Fruit fly (Drosophila melanogaster) whole organism, embryonic: ENCODE results near the gene Creld.

Experiments used
- Abd-B ChIP-seq: fragments of 200-800 bp; sonication (Bioruptor generic); optimal IDR thresholded peaks from 2 replicates; lab custom pipeline; 2018; ENCODE audit warnings: missing biosample characterization, mild to moderate bottlenecking, missing genetic modification characterization, moderate library complexity
- Atf-2 ChIP-seq: fragments of 200-800 bp; sonication (Bioruptor generic); optimal IDR thresholded peaks from 2 replicates; lab custom pipeline; 2016; ENCODE audit warnings: missing biosample characterization, missing genetic modification characterization
- C15 ChIP-seq: fragments of 200-800 bp; sonication (Bioruptor generic); IDR thresholded peaks from 3 replicates; pipeline ENCODE4 v1.3.6; 2022; ENCODE audit warnings: missing biosample characterization, missing genetic modification characterization
- CG10366 ChIP-seq: fragments of 200-800 bp; sonication (Bioruptor generic); IDR thresholded peaks from 2 replicates; pipeline ENCODE4 v1.3.6; 2022; ENCODE audit warnings: missing biosample characterization, missing genetic modification characterization
- CG10462 ChIP-seq: fragments of 200-800 bp; sonication (Bioruptor generic); optimal IDR thresholded peaks from 2 replicates; lab custom pipeline; 2016; ENCODE audit warnings: missing biosample characterization, missing genetic modification characterization
- CG12219 ChIP-seq: fragments of 200-800 bp; sonication (Bioruptor generic); optimal IDR thresholded peaks from 3 replicates; lab custom pipeline; 2018; ENCODE audit warnings: missing biosample characterization, mild to moderate bottlenecking, missing genetic modification characterization
- CG12391 ChIP-seq: fragments of 200-800 bp; sonication (Bioruptor generic); optimal IDR thresholded peaks from 3 replicates; lab custom pipeline; 2018; ENCODE audit warnings: missing biosample characterization, mild to moderate bottlenecking, missing genetic modification characterization, moderate library complexity
- CG12659 ChIP-seq: fragments of 200-800 bp; sonication (Bioruptor generic); optimal IDR thresholded peaks from 3 replicates; lab custom pipeline; 2017; ENCODE audit warnings: mild to moderate bottlenecking, missing biosample characterization, missing genetic modification reagents, missing genetic modification characterization
- CG14050 ChIP-seq: fragments of 200-800 bp; sonication (Bioruptor generic); IDR thresholded peaks from 3 replicates; pipeline ENCODE4 v1.3.6; 2022; ENCODE audit warnings: missing biosample characterization, missing genetic modification characterization
- CG15073 ChIP-seq: fragments of 200-800 bp; sonication (Bioruptor generic); optimal IDR thresholded peaks from 2 replicates; lab custom pipeline; 2016; ENCODE audit warnings: missing biosample characterization, missing genetic modification characterization
- CG16813 ChIP-seq: fragments of 200-800 bp; sonication (Bioruptor generic); IDR thresholded peaks from 3 replicates; pipeline ENCODE4 v1.3.6; 2022; ENCODE audit warnings: missing biosample characterization, missing genetic modification characterization; ENCODE audit not compliant: partially characterized antibody
- CG17829 ChIP-seq: fragments of 200-800 bp; optimal IDR thresholded peaks from 2 replicates; lab custom pipeline; 2019; ENCODE audit warnings: missing biosample characterization, mild to moderate bottlenecking, missing genetic modification characterization, moderate library complexity
- CG18011 ChIP-seq: fragments of 200-800 bp; sonication (Bioruptor generic); optimal IDR thresholded peaks from 2 replicates; lab custom pipeline; 2017; ENCODE audit warnings: missing biosample characterization, missing genetic modification characterization, mild to moderate bottlenecking, moderate library complexity, missing genotype
- CG18262 ChIP-seq: fragments of 200-800 bp; optimal IDR thresholded peaks from 3 replicates; lab custom pipeline; 2019; ENCODE audit warnings: missing biosample characterization, mild to moderate bottlenecking, missing genetic modification characterization, moderate library complexity
- CG31441 ChIP-seq: fragments of 200-800 bp; sonication (Bioruptor generic); IDR thresholded peaks from 2 replicates; pipeline ENCODE4 v1.3.6; 2022; ENCODE audit warnings: missing biosample characterization, missing genetic modification characterization
- CG34376 ChIP-seq: fragments of 200-800 bp; sonication (Bioruptor generic); optimal IDR thresholded peaks from 2 replicates; lab custom pipeline; 2018; ENCODE audit warnings: missing biosample characterization, mild to moderate bottlenecking, missing genetic modification characterization
- CG34422 ChIP-seq: fragments of 200-800 bp; sonication (Bioruptor generic); IDR thresholded peaks from 3 replicates; pipeline ENCODE4 v1.3.6; 2022; ENCODE audit warnings: missing biosample characterization, missing genetic modification characterization
- CG3838 ChIP-seq: fragments of 200-800 bp; sonication (Bioruptor generic); optimal IDR thresholded peaks from 3 replicates; lab custom pipeline; 2016; ENCODE audit warnings: missing biosample characterization, missing genetic modification characterization
- CG4282 ChIP-seq: fragments of 200-800 bp; sonication (Bioruptor generic); optimal IDR thresholded peaks from 2 replicates; lab custom pipeline; 2016; ENCODE audit warnings: missing biosample characterization, missing genetic modification characterization
- CG6254 ChIP-seq: fragments of 200-800 bp; sonication (Bioruptor generic); optimal IDR thresholded peaks from 3 replicates; lab custom pipeline; 2017; ENCODE audit warnings: mild to moderate bottlenecking, missing biosample characterization, missing genetic modification reagents, missing genetic modification characterization
- CG7357 ChIP-seq: fragments of 200-800 bp; sonication (Bioruptor generic); IDR thresholded peaks from 3 replicates; pipeline ENCODE4 v1.3.6; 2022; ENCODE audit warnings: missing biosample characterization, missing genetic modification characterization
- CG7786 ChIP-seq: fragments of 200-800 bp; sonication (Bioruptor generic); optimal IDR thresholded peaks from 2 replicates; lab custom pipeline; 2016; ENCODE audit warnings: missing biosample characterization, missing genetic modification characterization
- Deaf1 ChIP-seq: fragments of 200-800 bp; optimal IDR thresholded peaks from 3 replicates; lab custom pipeline; 2019; ENCODE audit warnings: missing biosample characterization, mild to moderate bottlenecking, missing genetic modification characterization, moderate library complexity
- Dfd ChIP-seq, 2 experiments: fragments of >200 bp; optimal IDR thresholded peaks; 2 replicates each; lab custom pipeline; 2017; ENCODE audit warnings: missing biosample characterization in 2 of 2, missing genetic modification characterization in 2 of 2
- Doc2 ChIP-seq: fragments of 200-800 bp; sonication (Bioruptor generic); IDR thresholded peaks from 2 replicates; pipeline ENCODE4 v1.3.6; 2022; ENCODE audit warnings: missing biosample characterization, missing genetic modification characterization
- Ets65A ChIP-seq: fragments of 200-800 bp; sonication (Bioruptor generic); peaks from one replicate; lab custom pipeline; 2016; ENCODE audit warnings: missing biosample characterization, missing genetic modification characterization
- Gsc ChIP-seq: fragments of 200-800 bp; sonication (Bioruptor generic); IDR thresholded peaks from 2 replicates; pipeline ENCODE4 v1.3.6; 2022; ENCODE audit warnings: missing biosample characterization, missing genetic modification characterization
- Hr78 ChIP-seq, 2 experiments: fragments of 200-800 bp in 1 of 2; fragments of >200 bp in 1 of 2; sonication (Bioruptor generic) in 1 of 2; optimal IDR thresholded peaks; 2 replicates each; lab custom pipeline; 2017 to 2019; ENCODE audit warnings: missing biosample characterization in 2 of 2, missing genetic modification characterization in 2 of 2, mild to moderate bottlenecking in 1 of 2, moderate library complexity in 1 of 2
- Mad ChIP-seq: fragments of 200-800 bp; sonication (Bioruptor generic); optimal IDR thresholded peaks from 2 replicates; lab custom pipeline; 2016; ENCODE audit warnings: missing biosample characterization, missing genetic modification characterization
- NFAT ChIP-seq: fragments of 200-800 bp; sonication (Bioruptor generic); IDR thresholded peaks from 2 replicates; pipeline ENCODE4 v1.3.6; 2022; ENCODE audit warnings: missing biosample characterization, missing genetic modification characterization
- Nf-YA ChIP-seq: fragments of 200-800 bp; sonication (Bioruptor generic); IDR thresholded peaks from 2 replicates; pipeline ENCODE4 v1.3.6; 2022; ENCODE audit warnings: missing biosample characterization, missing genetic modification characterization
- Oli ChIP-seq: fragments of 200-800 bp; sonication (Bioruptor generic); optimal IDR thresholded peaks from 2 replicates; lab custom pipeline; 2018; ENCODE audit warnings: missing biosample characterization, mild to moderate bottlenecking, missing genetic modification characterization, moderate library complexity
- PHDP ChIP-seq: fragments of 200-800 bp; sonication (Bioruptor generic); optimal IDR thresholded peaks from 3 replicates; lab custom pipeline; 2018; ENCODE audit warnings: missing biosample characterization, mild to moderate bottlenecking, missing genetic modification characterization, moderate library complexity
- Rfx ChIP-seq: fragments of 200-800 bp; sonication (Bioruptor generic); IDR thresholded peaks from 2 replicates; pipeline ENCODE4 v1.3.6; 2022; ENCODE audit warnings: missing biosample characterization, missing genetic modification characterization
- chinmo ChIP-seq: fragments of 200-800 bp; sonication (Bioruptor generic); IDR thresholded peaks from 4 replicates; pipeline ENCODE4 v1.3.6; 2022; ENCODE audit warnings: missing biosample characterization, missing genetic modification characterization; ENCODE audit not compliant: partially characterized antibody
- cwo ChIP-seq: fragments of 200-800 bp; sonication (Bioruptor generic); optimal IDR thresholded peaks from 3 replicates; lab custom pipeline; 2017; ENCODE audit warnings: missing biosample characterization, missing genetic modification characterization, mild to moderate bottlenecking, moderate library complexity, missing genetic modification reagents
- danr ChIP-seq: fragments of 200-800 bp; sonication (Bioruptor generic); IDR thresholded peaks from 2 replicates; pipeline ENCODE4 v1.3.6; 2022; ENCODE audit warnings: missing biosample characterization, missing genetic modification characterization
- dysf ChIP-seq: fragments of 200-800 bp; sonication (Bioruptor generic); IDR thresholded peaks from 3 replicates; pipeline ENCODE4 v1.3.6; 2022; ENCODE audit warnings: missing biosample characterization, missing genetic modification characterization
- ems ChIP-seq: fragments of 200-800 bp; sonication (Bioruptor generic); optimal IDR thresholded peaks from 3 replicates; lab custom pipeline; 2016; ENCODE audit warnings: missing biosample characterization, missing genetic modification characterization
- fd96Cb ChIP-seq: fragments of 200-800 bp; sonication (Bioruptor generic); optimal IDR thresholded peaks from 2 replicates; lab custom pipeline; 2018; ENCODE audit warnings: missing biosample characterization, mild to moderate bottlenecking, missing genetic modification characterization, moderate library complexity
- gfzf ChIP-seq: fragments of 200-800 bp; sonication (Bioruptor generic); optimal IDR thresholded peaks from 2 replicates; lab custom pipeline; 2016; ENCODE audit warnings: missing biosample characterization, mild to moderate bottlenecking, missing genetic modification characterization, moderate library complexity
- hbn ChIP-seq: fragments of 200-800 bp; sonication (Bioruptor generic); IDR thresholded peaks from 2 replicates; pipeline ENCODE4 v1.3.6; 2022; ENCODE audit warnings: missing biosample characterization, missing genetic modification characterization; ENCODE audit not compliant: partially characterized antibody
- prd ChIP-seq, 3 experiments: fragments of >200 bp in 2 of 3; fragments of 200-800 bp in 1 of 3; sonication (Bioruptor generic) in 1 of 3; optimal IDR thresholded peaks in 2 of 3; IDR thresholded peaks in 1 of 3; 2 replicates in 2 of 3; 3 replicates in 1 of 3; pipeline versions ENCODE4 v1.3.6 to Lab custom; 2017 to 2022; ENCODE audit warnings: missing biosample characterization in 1 of 3, missing genetic modification characterization in 1 of 3
- run ChIP-seq: fragments of 200-800 bp; sonication (Bioruptor generic); optimal IDR thresholded peaks from 3 replicates; lab custom pipeline; 2018; ENCODE audit warnings: missing biosample characterization, mild to moderate bottlenecking, missing genetic modification characterization
- sr ChIP-seq: fragments of 200-800 bp; sonication (Bioruptor generic); IDR thresholded peaks from 3 replicates; pipeline ENCODE4 v1.3.6; 2022; ENCODE audit warnings: missing biosample characterization, missing genetic modification characterization
- sug ChIP-seq: fragments of 200-800 bp; optimal IDR thresholded peaks from 2 replicates; lab custom pipeline; 2019; ENCODE audit warnings: missing biosample characterization, mild to moderate bottlenecking, missing genetic modification characterization, moderate library complexity
- tap ChIP-seq: fragments of 200-800 bp; optimal IDR thresholded peaks from 3 replicates; lab custom pipeline; 2019; ENCODE audit warnings: missing biosample characterization, mild to moderate bottlenecking, missing genetic modification characterization, moderate library complexity

Creld gene

DNA sequence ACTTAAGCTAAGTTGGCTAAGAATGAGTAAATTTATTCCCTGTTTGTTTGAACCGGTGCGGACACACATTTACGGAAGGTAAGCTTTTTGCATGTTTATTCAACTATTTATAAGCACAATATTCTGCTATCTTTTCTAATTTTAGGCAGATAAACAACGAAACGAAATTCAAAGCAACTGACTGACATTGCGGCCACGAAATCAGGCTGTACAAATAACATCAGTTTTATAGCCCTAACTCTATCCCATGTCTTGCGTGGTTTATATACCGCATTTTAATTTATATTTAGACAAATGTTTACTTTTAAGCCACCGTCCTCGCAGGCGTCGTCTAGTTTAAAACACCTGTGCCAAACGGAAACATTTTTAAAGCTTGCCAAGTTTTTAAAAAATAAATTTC is 17.1 kb upstream of the Creld start (continued):
- TF ChIP-seq Dfd (GFP tag; optimal IDR thresholded peaks at IDR 0.05; lab: Kevin White, UChicago), result no peak

DNA sequence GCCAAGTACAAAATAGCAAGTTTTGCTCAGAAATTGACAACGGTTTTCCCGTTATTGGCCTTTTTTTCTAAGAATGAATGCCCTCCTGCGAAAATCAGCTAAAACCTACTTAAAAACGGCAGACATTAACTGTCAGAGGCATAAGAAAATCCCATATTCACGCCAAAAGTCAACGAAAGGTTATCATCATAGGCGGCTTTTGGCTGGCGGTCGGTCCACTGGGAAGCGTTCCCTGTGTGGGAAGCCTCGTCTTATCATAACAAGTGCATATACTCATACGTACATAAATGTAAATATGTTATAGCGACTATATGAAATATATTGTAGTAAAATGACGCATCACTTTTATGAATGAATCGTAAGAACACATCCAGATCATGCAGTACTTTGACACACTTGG is 16.5 kb upstream of the Creld start:
- no peak for TF ChIP-seq CG6254 (GFP tag; lab: Kevin White, UChicago)
- TF ChIP-seq Gsc (GFP tag; lab: Robert Waterston, UW), result no peak
- no peak for TF ChIP-seq CG31441
- peak; percentile 6 for TF ChIP-seq CG34376 (GFP tag; lab: Kevin White, UChicago)
- TF ChIP-seq sug (tag; lab: Kevin White, UChicago), result peak; percentile 76
- no peak for TF ChIP-seq dysf (GFP tag; lab: Robert Waterston, UW)
- 0 out of 4 replicates have a peak, but pooled peaks have one; percentile 10 for TF ChIP-seq chinmo (GFP tag; lab: Robert Waterston, UW)
- TF ChIP-seq C15 (GFP tag; lab: Robert Waterston, UW), result no peak
- no peak for TF ChIP-seq Doc2 (GFP tag; lab: Robert Waterston, UW)
- TF ChIP-seq Ets65A (GFP tag; lab: Kevin White, UChicago), result no peak
- no peak for TF ChIP-seq CG12391 (tag; lab: Kevin White, UChicago)
- no peak for TF ChIP-seq CG18011 (GFP tag; lab: Kevin White, UChicago)
- no peak for TF ChIP-seq fd96Cb

DNA sequence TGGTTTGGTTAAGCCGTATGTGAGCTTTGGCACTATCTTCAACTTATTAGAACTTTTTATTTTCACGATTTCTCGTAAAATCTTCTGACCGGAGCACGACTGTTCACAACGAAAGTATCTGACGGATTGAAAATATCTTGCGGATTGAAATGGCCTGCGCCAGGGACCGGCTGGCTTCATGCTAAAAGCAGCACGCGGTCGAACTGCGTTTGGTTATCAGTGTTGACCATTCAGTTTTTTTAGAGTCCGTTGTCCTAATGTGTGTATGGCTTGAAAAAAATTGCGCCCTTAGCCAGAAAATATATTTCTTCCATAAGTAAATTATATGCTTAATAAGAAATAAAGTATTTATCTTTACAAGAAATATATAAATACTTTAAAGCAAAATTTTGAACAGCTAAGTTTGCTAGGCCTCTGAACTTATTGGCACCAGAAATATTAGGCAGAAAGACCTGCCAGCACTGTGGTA is 14.9 kb upstream of the Creld start, which contains the start of gene net:
Gene net, minus strand, starts transcription at position 133 of the 469 bp plus-strand sequence.
- TF ChIP-seq gfzf (GFP tag; lab: Kevin White, UChicago) (no peak), CG4282 (GFP tag; lab: Kevin White, UChicago) (no peak), run (tag; lab: Kevin White, UChicago) (no peak), Rfx (peak; percentile 74; the same call in 1 of the 2 replicates), prd (optimal IDR thresholded peaks at IDR 0.05; lab: Kevin White, UChicago) (no peak), prd (GFP tag; IDR thresholded peaks at IDR 0.05; lab: Robert Waterston, UW) (peak; percentile 57; the same call in 1 of the 3 replicates), CG10366 (peak; percentile 26; the same call in 1 of the 2 replicates), CG12659 (GFP tag; lab: Kevin White, UChicago) (peak; percentile 83), Mad (GFP tag; lab: Kevin White, UChicago) (no peak), CG15073 (no peak), Atf-2 (GFP tag; lab: Kevin White, UChicago) (no peak), CG34422 (GFP tag; lab: Robert Waterston, UW) (no peak; the same call in 2 of the 3 replicates), CG10462 (GFP tag; lab: Kevin White, UChicago) (no peak), sr (GFP tag; lab: Robert Waterston, UW) (no peak), CG18262 (peak; percentile 73), hbn (GFP tag; lab: Robert Waterston, UW) (no peak), NFAT (GFP tag; lab: Robert Waterston, UW) (no peak; the same call in 1 of the 2 replicates), ems (GFP tag; lab: Kevin White, UChicago) (no peak), Oli (tag; lab: Kevin White, UChicago) (peak; percentile 62), CG16813 (GFP tag; lab: Robert Waterston, UW) (no peak), CG17829 (tag; lab: Kevin White, UChicago) (peak; percentile 72), CG12219 (peak; percentile 41), CG7357 (no peak), Abd-B (GFP tag; lab: Kevin White, UChicago) (no peak), Deaf1 (tag; lab: Kevin White, UChicago) (peak; percentile 60), Hr78 (GFP tag; optimal IDR thresholded peaks at IDR 0.05; lab: Kevin White, UChicago) (peak in 1 of 2 experiments; percentile 52), CG14050 (GFP tag; lab: Robert Waterston, UW) (peak; percentile 39; the same call in 1 of the 3 replicates), Nf-YA (GFP tag; lab: Robert Waterston, UW) (no peak), cwo (GFP tag; lab: Kevin White, UChicago) (peak; percentile 73), CG3838 (GFP tag; lab: Kevin White, UChicago) (no peak), PHDP (tag; lab: Kevin White, UChicago) (peak; percentile 77), CG7786 (GFP tag; lab: Kevin White, UChicago) (no peak), danr (GFP tag; lab: Robert Waterston, UW) (no peak; the same call in 1 of the 2 replicates), tap (tag; lab: Kevin White, UChicago) (peak; percentile 72)
